Worm (Caenorhabditis elegans) whole organism, young adult: Measurements from ENCODE around the gene gpch-1.
A peak's percentile ranks its signal among the peaks of the same experiment; 100 is the strongest.
"Not testable (repeated sequence)": the region's sequence is repeated elsewhere in the genome, so short reads cannot be mapped to it uniquely, and the experiment has no call there.

ENCODE experiments used
- B0261.1 ChIP-seq: sonication (generic microtip); optimal IDR thresholded peaks from 2 replicates; lab custom pipeline; 2016; ENCODE audit warnings: mild to moderate bottlenecking, missing genetic modification characterization, moderate library complexity, missing compliant biosample characterization
- F55B11.4 ChIP-seq: sonication (generic microtip); optimal IDR thresholded peaks from 2 replicates; lab custom pipeline; 2016; ENCODE audit warnings: missing compliant biosample characterization, missing genetic modification characterization, borderline replicate concordance; ENCODE audit not compliant: insufficient read depth
- F57C9.4 ChIP-seq: sonication (generic microtip); optimal IDR thresholded peaks from 2 replicates; lab custom pipeline; 2017; ENCODE audit warnings: mild to moderate bottlenecking, missing genetic modification characterization, missing compliant biosample characterization
- Y67H2A.10 ChIP-seq: fragments of 200-800 bp; sonication (Bioruptor generic); conservative IDR thresholded peaks from 2 replicates; pipeline ENCODE4 v1.3.6; 2022; ENCODE audit warnings: missing genetic modification reagents, missing genetic modification characterization, missing compliant biosample characterization
- Y79H2A.3 ChIP-seq: fragments of 200-800 bp; sonication (Bioruptor generic); conservative IDR thresholded peaks from 2 replicates; pipeline ENCODE4 v1.3.6; 2022; ENCODE audit warnings: missing genetic modification reagents, missing genetic modification characterization, missing compliant biosample characterization
- ama-1 ChIP-seq, 3 experiments: fragments of 150-350 bp in 1 of 3; sonication (generic microtip) in 2 of 3; optimal IDR thresholded peaks; 2 replicates each; lab custom pipeline; 2014 to 2018; ENCODE audit warnings: missing biosample characterization in 2 of 3, missing genetic modification characterization in 2 of 3, missing genetic modification reagents in 2 of 3
- him-1 ChIP-seq: sonication (generic microtip); optimal IDR thresholded peaks from 2 replicates; lab custom pipeline; 2016; ENCODE audit warnings: missing genotype, missing genetic modification reagents, missing genetic modification characterization, missing compliant biosample characterization
- mxl-1 ChIP-seq: sonication (generic microtip); optimal IDR thresholded peaks from 2 replicates; lab custom pipeline; 2016; ENCODE audit warnings: missing genetic modification characterization, missing compliant biosample characterization
- nhr-120 ChIP-seq: fragments of 200-800 bp; sonication (Bioruptor generic); IDR thresholded peaks from 2 replicates; pipeline ENCODE4 v1.3.6; 2022; ENCODE audit warnings: missing genetic modification characterization, missing compliant biosample characterization
- rpc-1 ChIP-seq, 2 experiments: fragments of 150-350 bp in 1 of 2; sonication (generic microtip) in 1 of 2; optimal IDR thresholded peaks; 2 replicates each; lab custom pipeline; 2014 to 2018; ENCODE audit warnings: missing biosample characterization in 1 of 2, missing genetic modification characterization in 1 of 2, missing genetic modification reagents in 1 of 2, missing genotype in 1 of 2
- unc-62 ChIP-seq: fragments of 150-350 bp; optimal IDR thresholded peaks from 2 replicates; lab custom pipeline; 2014; ENCODE audit warnings: missing biosample characterization, missing genetic modification reagents, missing genetic modification characterization
- zim-3 ChIP-seq: sonication (generic microtip); optimal IDR thresholded peaks from 2 replicates; lab custom pipeline; 2017; ENCODE audit warnings: mild to moderate bottlenecking, missing genetic modification characterization, moderate library complexity, missing compliant biosample characterization
- ztf-22 ChIP-seq: fragments of 200-800 bp; sonication (Bioruptor generic); optimal IDR thresholded peaks from 2 replicates; lab custom pipeline; 2018; ENCODE audit warnings: mild to moderate bottlenecking, missing genetic modification characterization, moderate library complexity, missing compliant biosample characterization

DNA sequence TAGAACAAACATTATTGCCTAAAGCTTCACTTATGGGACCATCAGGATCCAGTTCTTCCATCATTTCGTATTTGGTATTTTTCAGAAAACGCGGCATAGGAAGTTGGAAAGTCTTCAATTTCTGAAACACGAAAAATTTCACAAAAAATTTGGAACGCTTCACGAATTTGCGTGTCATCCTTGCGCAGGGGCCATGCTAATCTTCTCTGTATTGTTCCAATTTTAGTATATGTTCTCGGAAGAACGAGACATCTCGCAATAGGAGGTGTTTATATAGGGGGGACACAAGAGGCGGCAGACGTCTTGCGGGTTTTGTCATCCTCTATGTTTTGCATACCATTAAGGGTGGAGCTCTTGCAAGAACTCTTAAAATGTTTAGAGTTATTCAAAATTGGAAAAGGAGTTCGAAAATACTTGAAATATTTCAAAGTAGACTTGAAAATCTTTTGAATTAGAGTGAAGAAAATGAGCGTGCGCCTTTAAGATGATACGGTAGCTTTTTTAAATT, 18.4 kb downstream of the gpch-1 start:
- TF ChIP-seq zim-3; F55B11.4 (tag; lab: Kevin White, UChicago); ama-1 (optimal IDR thresholded peaks at IDR 0.05; lab: Kevin White, UChicago); ama-1 (GFP tag; optimal IDR thresholded peaks at IDR 0.05; lab: Kevin White, UChicago); unc-62 (GFP tag; lab: Kevin White, UChicago); Y79H2A.3 (GFP tag; lab: Robert Waterston, UW); mxl-1 (tag; lab: Kevin White, UChicago); nhr-120 (GFP tag; lab: Robert Waterston, UW); ztf-22 (GFP tag; lab: Kevin White, UChicago); F57C9.4 (tag; lab: Kevin White, UChicago): not testable (repeated sequence)
- TF ChIP-seq rpc-1 (optimal IDR thresholded peaks at IDR 0.05; lab: Kevin White, UChicago) (peak; percentile 62), rpc-1 (tag; optimal IDR thresholded peaks at IDR 0.05; lab: Kevin White, UChicago) (peak; percentile 77), him-1 (peak; percentile 59), B0261.1 (peak; percentile 63), Y67H2A.10 (GFP tag; lab: Robert Waterston, UW) (0 out of 2 replicates have a peak, but pooled peaks have one; percentile 17)
